Worm (Caenorhabditis elegans): Measurements from ENCODE around the gene vnut-1.

Gene vnut-1

DNA sequence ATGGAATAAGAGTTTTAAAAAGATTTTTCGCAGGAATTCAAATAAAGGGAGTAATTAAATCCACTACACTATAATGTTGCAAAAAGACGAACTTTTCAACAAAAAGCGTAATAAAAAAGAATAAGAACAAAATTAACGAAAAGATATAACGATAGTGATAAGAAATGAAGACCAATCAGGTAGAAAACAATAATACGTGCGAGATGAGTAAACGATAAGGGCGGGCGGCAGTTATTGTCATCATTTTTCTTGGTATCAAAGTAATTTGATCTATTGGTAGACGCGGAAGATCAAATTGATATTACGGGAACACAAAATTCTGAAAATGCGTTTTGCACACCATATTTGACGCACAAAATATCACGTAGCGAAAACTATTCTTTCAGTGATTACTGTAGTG lies 4.9 kb downstream of the vnut-1 start (continued):
- no peak for TF ChIP-seq jun-1 (tag; optimal IDR thresholded peaks at IDR 0.05)
- no peak for TF ChIP-seq ceh-8 (GFP tag; optimal IDR thresholded peaks at IDR 0.05)
- peak in 1 of 6 experiments; percentile 2 for TF ChIP-seq elt-3 (tag; optimal IDR thresholded peaks at IDR 0.05)
- TF ChIP-seq ztf-4 (tag; optimal IDR thresholded peaks at IDR 0.05) = no peak
- no peak for TF ChIP-seq Y116A8C.19 (tag; optimal IDR thresholded peaks at IDR 0.05; ENCODE audit: borderline replicate concordance)
- peak; percentile 30 for TF ChIP-seq skn-1 (tag; optimal IDR thresholded peaks at IDR 0.05)
- no peak for TF ChIP-seq ztf-11 (tag; optimal IDR thresholded peaks at IDR 0.05)
- TF ChIP-seq unc-98 (GFP tag; IDR thresholded peaks at IDR 0.05) = no peak
- TF ChIP-seq nhr-77 (tag; optimal IDR thresholded peaks at IDR 0.05) = no peak
- no peak for TF ChIP-seq nhr-28 (tag; optimal IDR thresholded peaks at IDR 0.05)
- TF ChIP-seq pqm-1 (tag; optimal IDR thresholded peaks at IDR 0.05) = no peak

DNA sequence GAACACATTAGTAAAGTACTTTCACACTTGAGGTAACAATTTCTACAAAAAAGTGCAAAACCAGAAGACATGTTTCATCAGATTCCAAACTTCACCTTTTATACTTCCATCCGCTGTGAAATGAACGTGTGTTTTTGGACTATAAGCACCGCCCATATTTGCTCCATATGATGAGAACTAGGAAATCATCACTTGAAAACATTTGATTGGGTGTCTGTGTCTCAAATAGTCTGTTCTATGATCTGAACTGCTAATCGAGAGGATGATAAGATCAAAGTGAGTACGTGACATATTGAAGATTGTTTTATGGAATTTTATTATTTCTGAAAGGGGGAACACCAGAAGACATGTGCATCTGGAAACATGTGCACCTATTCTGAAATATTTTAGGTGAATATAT lies 5.7 kb downstream of the vnut-1 start:
- TF ChIP-seq nhr-19 (GFP tag; conservative IDR thresholded peaks at IDR 0.05) = 0 out of 2 replicates have a peak, but pooled peaks have one; percentile 14
- TF ChIP-seq nhr-90 (tag; optimal IDR thresholded peaks at IDR 0.05; ENCODE audit: poor library complexity) = peak; percentile 12
- peak in 4 of 6 experiments; percentile 22 to 47 (median 31) for TF ChIP-seq elt-3 (tag; optimal IDR thresholded peaks at IDR 0.05)
- no peak for TF ChIP-seq efl-1 (optimal IDR thresholded peaks at IDR 0.05)
- TF ChIP-seq efl-1 (GFP tag; optimal IDR thresholded peaks at IDR 0.05 in 1 of 2) = peak in 1 of 2 experiments; percentile 27
- peak; percentile 44 for TF ChIP-seq skn-1 (tag; optimal IDR thresholded peaks at IDR 0.05)
- peak; percentile 9 for TF ChIP-seq snu-23 (GFP tag; optimal IDR thresholded peaks at IDR 0.05)
- peak; percentile 45 for TF ChIP-seq nhr-20 (tag; optimal IDR thresholded peaks at IDR 0.05)
- TF ChIP-seq F16B12.6 (tag; optimal IDR thresholded peaks at IDR 0.05) = no peak
- no peak for TF ChIP-seq ceh-82 (tag; optimal IDR thresholded peaks at IDR 0.05)
- no peak for TF ChIP-seq elt-2 (tag; optimal IDR thresholded peaks at IDR 0.05)
- peak; percentile 39 for TF ChIP-seq blmp-1 (tag; optimal IDR thresholded peaks at IDR 0.05)
- peak; percentile 34 for TF ChIP-seq lin-14 (GFP tag; optimal IDR thresholded peaks at IDR 0.05)
- TF ChIP-seq nhr-11 (tag; optimal IDR thresholded peaks at IDR 0.05) = no peak

DNA sequence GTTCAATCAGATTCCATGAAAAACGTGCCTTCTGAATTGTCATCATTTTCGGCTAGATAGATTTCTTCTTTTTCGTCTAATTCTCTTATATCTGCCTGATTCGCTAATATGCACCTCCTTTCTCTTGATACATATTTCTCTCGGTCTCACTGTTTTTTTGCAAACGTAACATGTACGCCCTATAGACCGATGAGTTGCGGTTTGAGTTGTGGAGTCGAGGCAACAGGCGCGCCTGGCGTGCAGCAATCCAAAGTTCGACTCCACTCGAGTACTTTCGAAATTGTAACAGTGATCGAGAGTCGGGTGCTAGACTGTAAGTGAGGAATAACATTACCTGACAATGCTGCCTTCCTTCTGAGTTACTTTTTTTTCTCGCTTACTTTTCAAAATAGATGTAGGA lies 7.2 kb downstream of the vnut-1 start:
- TF ChIP-seq lin-39 (tag; optimal IDR thresholded peaks at IDR 0.05) (no peak), sup-37 (GFP tag; optimal IDR thresholded peaks at IDR 0.05) (no peak), ztf-11 (tag; optimal IDR thresholded peaks at IDR 0.05) (peak in 1 of 2 experiments; percentile 66), egl-13 (tag; optimal IDR thresholded peaks at IDR 0.05) (peak; percentile 40), mep-1 (tag; optimal IDR thresholded peaks at IDR 0.05) (peak; percentile 82), hlh-17 (GFP tag; optimal IDR thresholded peaks at IDR 0.05; ENCODE audit: borderline replicate concordance) (no peak), tlp-1 (tag; optimal IDR thresholded peaks at IDR 0.05) (no peak), lir-3 (tag; optimal IDR thresholded peaks at IDR 0.05; ENCODE audit: poor library complexity) (peak; percentile 83), irx-1 (tag; optimal IDR thresholded peaks at IDR 0.05) (peak; percentile 58), F16B12.6 (tag; optimal IDR thresholded peaks at IDR 0.05) (peak; percentile 50), nhr-90 (tag; optimal IDR thresholded peaks at IDR 0.05; ENCODE audit: poor library complexity) (peak; percentile 94), mab-9 (GFP tag; IDR thresholded peaks at IDR 0.05) (no peak), alr-1 (tag; optimal IDR thresholded peaks at IDR 0.05; ENCODE audit: borderline replicate concordance) (no peak), elt-2 (tag; optimal IDR thresholded peaks at IDR 0.05) (peak; percentile 65), vab-15 (tag; optimal IDR thresholded peaks at IDR 0.05) (peak; percentile 57), xbp-1 (tag; optimal IDR thresholded peaks at IDR 0.05) (peak; percentile 68), unc-62 (GFP tag; optimal IDR thresholded peaks at IDR 0.05) (no peak), unc-86 (tag; optimal IDR thresholded peaks at IDR 0.05) (peak; percentile 33), mef-2 (tag; optimal IDR thresholded peaks at IDR 0.05) (peak; percentile 44), rnt-1 (tag; optimal IDR thresholded peaks at IDR 0.05) (peak; percentile 90), dpl-1 (GFP tag; optimal IDR thresholded peaks at IDR 0.05) (peak; percentile 30 to 67 (median 58)), swsn-7 (tag; optimal IDR thresholded peaks at IDR 0.05) (peak; percentile 74), ets-5 (GFP tag; IDR thresholded peaks at IDR 0.05) (no peak), aly-2 (tag; optimal IDR thresholded peaks at IDR 0.05) (peak; percentile 66), ceh-90 (tag; optimal IDR thresholded peaks at IDR 0.05) (peak; percentile 53), hlh-4 (tag; optimal IDR thresholded peaks at IDR 0.05) (no peak), sptf-1 (tag; optimal IDR thresholded peaks at IDR 0.05) (no peak), hpl-2 (GFP tag; optimal IDR thresholded peaks at IDR 0.05) (peak; percentile 72), zip-4 (GFP tag; optimal IDR thresholded peaks at IDR 0.05) (peak; percentile 30), fkh-10 (GFP tag; optimal IDR thresholded peaks at IDR 0.05) (peak; percentile 8), nhr-77 (tag; optimal IDR thresholded peaks at IDR 0.05) (peak; percentile 97), fos-1 (tag; optimal IDR thresholded peaks at IDR 0.05) (peak; percentile 77)
